Fruit fly (Drosophila melanogaster) whole organism, embryonic: ENCODE measurements around the gene ocn.
A peak's percentile ranks its signal among the peaks of the same experiment; 100 is the strongest.

ENCODE experiments used
- Atf6 ChIP-seq: fragments of 200-800 bp; sonication (Bioruptor generic); IDR thresholded peaks from 2 replicates; pipeline ENCODE4 v1.3.6; 2022; ENCODE audit warnings: missing biosample characterization, missing genetic modification characterization
- C15 ChIP-seq: fragments of 200-800 bp; sonication (Bioruptor generic); IDR thresholded peaks from 3 replicates; pipeline ENCODE4 v1.3.6; 2022; ENCODE audit warnings: missing biosample characterization, missing genetic modification characterization
- CG10274 ChIP-seq: fragments of 200-800 bp; sonication (Bioruptor generic); optimal IDR thresholded peaks from 3 replicates; lab custom pipeline; 2017; ENCODE audit warnings: missing biosample characterization, mild to moderate bottlenecking, missing genetic modification characterization
- CG12236 ChIP-seq: fragments of 200-800 bp; sonication (Bioruptor generic); optimal IDR thresholded peaks from 2 replicates; lab custom pipeline; 2016; ENCODE audit warnings: missing biosample characterization, missing genetic modification characterization
- CG12659 ChIP-seq: fragments of 200-800 bp; sonication (Bioruptor generic); optimal IDR thresholded peaks from 3 replicates; lab custom pipeline; 2017; ENCODE audit warnings: mild to moderate bottlenecking, missing biosample characterization, missing genetic modification reagents, missing genetic modification characterization
- CG12744 ChIP-seq: fragments of 200-800 bp; sonication (Bioruptor generic); optimal IDR thresholded peaks from 2 replicates; lab custom pipeline; 2016; ENCODE audit warnings: missing biosample characterization, missing genetic modification characterization
- CG13296 ChIP-seq: fragments of 200-800 bp; sonication (Bioruptor generic); optimal IDR thresholded peaks from 3 replicates; lab custom pipeline; 2018; ENCODE audit warnings: missing biosample characterization, mild to moderate bottlenecking, missing genetic modification characterization
- CG14050 ChIP-seq: fragments of 200-800 bp; sonication (Bioruptor generic); IDR thresholded peaks from 3 replicates; pipeline ENCODE4 v1.3.6; 2022; ENCODE audit warnings: missing biosample characterization, missing genetic modification characterization
- CG14860 ChIP-seq: fragments of 200-800 bp; sonication (Bioruptor generic); IDR thresholded peaks from 3 replicates; pipeline ENCODE4 v1.3.6; 2022; ENCODE audit warnings: missing biosample characterization, missing genetic modification characterization; ENCODE audit not compliant: partially characterized antibody
- CG18476 ChIP-seq: fragments of 200-800 bp; sonication (Bioruptor generic); optimal IDR thresholded peaks from 2 replicates; lab custom pipeline; 2016; ENCODE audit warnings: missing biosample characterization, mild to moderate bottlenecking, missing genetic modification characterization
- CG3065 ChIP-seq: fragments of 200-800 bp; sonication (Bioruptor generic); optimal IDR thresholded peaks from 2 replicates; lab custom pipeline; 2016; ENCODE audit warnings: missing biosample characterization, missing genetic modification characterization
- CG3726 ChIP-seq: fragments of 200-800 bp; sonication (Bioruptor generic); IDR thresholded peaks from 3 replicates; pipeline ENCODE4, ENCODE4 v1.3.6; 2022; ENCODE audit warnings: missing biosample characterization, missing genetic modification characterization
- CG42726 ChIP-seq: fragments of 200-800 bp; sonication (Bioruptor generic); IDR thresholded peaks from 2 replicates; pipeline ENCODE4 v1.3.6; 2022; ENCODE audit warnings: missing biosample characterization, missing genetic modification characterization; ENCODE audit not compliant: partially characterized antibody
- CG5953 ChIP-seq: fragments of 200-800 bp; sonication (Bioruptor generic); IDR thresholded peaks from 2 replicates; pipeline ENCODE4 v1.3.6; 2022; ENCODE audit warnings: missing biosample characterization, missing genetic modification characterization
- CG6689 ChIP-seq: fragments of 200-800 bp; sonication (Bioruptor generic); IDR thresholded peaks from 2 replicates; pipeline ENCODE4 v1.3.6; 2022; ENCODE audit warnings: missing biosample characterization, missing genetic modification characterization
- CG7839 ChIP-seq: fragments of 200-800 bp; sonication (Bioruptor generic); optimal IDR thresholded peaks from 3 replicates; lab custom pipeline; 2018; ENCODE audit warnings: missing biosample characterization, mild to moderate bottlenecking, missing genetic modification characterization, moderate library complexity
- CG8281 ChIP-seq: fragments of 200-800 bp; sonication (Bioruptor generic); optimal IDR thresholded peaks from 2 replicates; lab custom pipeline; 2018; ENCODE audit warnings: missing biosample characterization, mild to moderate bottlenecking, missing genetic modification characterization, moderate library complexity
- CG8944 ChIP-seq: fragments of 200-800 bp; sonication (Bioruptor generic); optimal IDR thresholded peaks from 3 replicates; lab custom pipeline; 2016; ENCODE audit warnings: missing biosample characterization, missing genetic modification characterization
- Chrac-16 ChIP-seq: fragments of 200-800 bp; sonication (Bioruptor generic); optimal IDR thresholded peaks from 3 replicates; lab custom pipeline; 2016; ENCODE audit warnings: missing biosample characterization, missing genetic modification characterization
- CkIIα-i1 ChIP-seq: fragments of 200-800 bp; sonication (Bioruptor generic); IDR thresholded peaks from 2 replicates; pipeline ENCODE4 v1.3.6; 2022; ENCODE audit warnings: missing biosample characterization, missing genetic modification characterization
- Dad ChIP-seq: fragments of 200-800 bp; sonication (Bioruptor generic); optimal IDR thresholded peaks from 3 replicates; lab custom pipeline; 2016; ENCODE audit warnings: missing biosample characterization, missing genetic modification characterization
- Dip2 ChIP-seq: fragments of 200-800 bp; sonication (Bioruptor generic); IDR thresholded peaks from 2 replicates; pipeline ENCODE4 v1.3.6; 2022; ENCODE audit warnings: missing biosample characterization, missing genetic modification characterization
- E2f1 ChIP-seq: fragments of 200-800 bp; sonication (Bioruptor generic); IDR thresholded peaks from 2 replicates; pipeline ENCODE4 v1.3.6; 2022; ENCODE audit warnings: missing biosample characterization, missing genetic modification characterization
- ERR ChIP-seq: fragments of 200-800 bp; sonication (Bioruptor generic); optimal IDR thresholded peaks from 2 replicates; lab custom pipeline; 2016; ENCODE audit warnings: missing biosample characterization, missing genetic modification characterization
- Ets97D ChIP-seq: fragments of 200-800 bp; sonication (Bioruptor generic); optimal IDR thresholded peaks from 3 replicates; lab custom pipeline; 2016; ENCODE audit warnings: missing biosample characterization, missing genetic modification characterization
- MBD-R2 ChIP-seq: fragments of 200-800 bp; sonication (Bioruptor generic); IDR thresholded peaks from 2 replicates; pipeline ENCODE4 v1.3.6; 2022; ENCODE audit warnings: missing biosample characterization, missing genetic modification characterization
- Mes4 ChIP-seq: fragments of 200-800 bp; sonication (Bioruptor generic); optimal IDR thresholded peaks from 2 replicates; lab custom pipeline; 2016; ENCODE audit warnings: missing biosample characterization, missing genetic modification characterization
- Neu2 ChIP-seq: fragments of 200-800 bp; sonication (Bioruptor generic); optimal IDR thresholded peaks from 3 replicates; lab custom pipeline; 2016; ENCODE audit warnings: missing biosample characterization, missing genetic modification characterization, borderline replicate concordance
- Optix ChIP-seq: fragments of 200-800 bp; sonication (Bioruptor generic); IDR thresholded peaks from 3 replicates; pipeline ENCODE4 v1.3.6; 2022; ENCODE audit warnings: missing biosample characterization, missing genetic modification characterization
- Poxn ChIP-seq: fragments of 200-800 bp; sonication (Bioruptor generic); IDR thresholded peaks from 2 replicates; pipeline ENCODE4 v1.3.6; 2022; ENCODE audit warnings: missing biosample characterization, missing genetic modification characterization
- Sox100B ChIP-seq: fragments of 200-800 bp; sonication (Bioruptor generic); optimal IDR thresholded peaks from 3 replicates; lab custom pipeline; 2018; ENCODE audit warnings: missing biosample characterization, mild to moderate bottlenecking, missing genetic modification characterization
- Ssrp ChIP-seq: fragments of 200-800 bp; sonication (Bioruptor generic); optimal IDR thresholded peaks from 2 replicates; lab custom pipeline; 2018; ENCODE audit warnings: missing biosample characterization, mild to moderate bottlenecking, missing genetic modification characterization, moderate library complexity
- Stat92E ChIP-seq, 3 experiments: fragments of >200 bp in 2 of 3; fragments of 200-800 bp in 1 of 3; sonication (Bioruptor generic) in 1 of 3; optimal IDR thresholded peaks; 2 replicates each; lab custom pipeline; 2017 to 2019; ENCODE audit warnings: missing biosample characterization in 3 of 3, missing genetic modification characterization in 3 of 3, mild to moderate bottlenecking in 1 of 3, moderate library complexity in 1 of 3
- al ChIP-seq: fragments of 200-800 bp; sonication (Bioruptor generic); IDR thresholded peaks from 2 replicates; pipeline ENCODE4 v1.3.6; 2022; ENCODE audit warnings: missing biosample characterization, missing genetic modification characterization
- cad ChIP-seq: fragments of >200 bp; optimal IDR thresholded peaks from 2 replicates; lab custom pipeline; 2017; ENCODE audit warnings: missing biosample characterization, missing genetic modification characterization
- caup ChIP-seq: fragments of 200-800 bp; sonication (Bioruptor generic); optimal IDR thresholded peaks from 3 replicates; lab custom pipeline; 2017; ENCODE audit warnings: missing biosample characterization, mild to moderate bottlenecking, missing genetic modification characterization, moderate library complexity; ENCODE audit not compliant: severe bottlenecking
- cg ChIP-seq: fragments of 200-800 bp; sonication (Bioruptor generic); optimal IDR thresholded peaks from 3 replicates; lab custom pipeline; 2019; ENCODE audit warnings: missing biosample characterization, mild to moderate bottlenecking, missing genetic modification characterization, moderate library complexity
- dan ChIP-seq: fragments of 200-800 bp; sonication (Bioruptor generic); IDR thresholded peaks from 2 replicates; pipeline ENCODE4 v1.3.6; 2022; ENCODE audit warnings: missing biosample characterization, missing genetic modification characterization
- en ChIP-seq: fragments of 200-800 bp; sonication (Bioruptor generic); optimal IDR thresholded peaks from 2 replicates; lab custom pipeline; 2016; ENCODE audit warnings: missing biosample characterization, missing genetic modification characterization
- exex ChIP-seq: fragments of 200-800 bp; sonication (Bioruptor generic); optimal IDR thresholded peaks from 4 replicates; lab custom pipeline; 2018; ENCODE audit warnings: missing biosample characterization, mild to moderate bottlenecking, missing genetic modification characterization, moderate library complexity
- fd96Cb ChIP-seq: fragments of 200-800 bp; sonication (Bioruptor generic); optimal IDR thresholded peaks from 2 replicates; lab custom pipeline; 2018; ENCODE audit warnings: missing biosample characterization, mild to moderate bottlenecking, missing genetic modification characterization, moderate library complexity
- knrl ChIP-seq: fragments of 200-800 bp; sonication (Bioruptor generic); IDR thresholded peaks from 3 replicates; pipeline ENCODE4 v1.3.6; 2022; ENCODE audit warnings: missing biosample characterization, missing genetic modification characterization; ENCODE audit not compliant: partially characterized antibody
- lov ChIP-seq, 2 experiments: fragments of 200-800 bp in 1 of 2; fragments of >200 bp in 1 of 2; sonication (Bioruptor generic) in 1 of 2; IDR thresholded peaks in 1 of 2; optimal IDR thresholded peaks in 1 of 2; 2 replicates in 1 of 2; 3 replicates in 1 of 2; pipeline versions ENCODE4 v1.3.6 to Lab custom; 2017 to 2022; ENCODE audit warnings: missing biosample characterization in 1 of 2, missing genetic modification characterization in 1 of 2
- nmo ChIP-seq: fragments of 200-800 bp; sonication (Bioruptor generic); optimal IDR thresholded peaks from 2 replicates; lab custom pipeline; 2018; ENCODE audit warnings: missing biosample characterization, mild to moderate bottlenecking, missing genetic modification characterization, moderate library complexity
- org-1 ChIP-seq: fragments of 200-800 bp; sonication (Bioruptor generic); optimal IDR thresholded peaks from 2 replicates; lab custom pipeline; 2017; ENCODE audit warnings: missing biosample characterization, missing genetic modification characterization
- pnt ChIP-seq: fragments of 200-800 bp; sonication (Bioruptor generic); optimal IDR thresholded peaks from 3 replicates; lab custom pipeline; 2016; ENCODE audit warnings: missing biosample characterization, missing genetic modification characterization
- ranshi ChIP-seq: fragments of 200-800 bp; sonication (Bioruptor generic); IDR thresholded peaks from 2 replicates; pipeline ENCODE4 v1.3.6; 2022; ENCODE audit warnings: missing biosample characterization, missing genetic modification characterization
- shn ChIP-seq: fragments of 200-800 bp; sonication (Bioruptor generic); optimal IDR thresholded peaks from 3 replicates; lab custom pipeline; 2016; ENCODE audit warnings: missing biosample characterization, missing genetic modification characterization
- wdn ChIP-seq: fragments of 200-800 bp; sonication (Bioruptor generic); IDR thresholded peaks from 2 replicates; pipeline ENCODE4 v1.3.6; 2022; ENCODE audit warnings: missing biosample characterization, missing genetic modification characterization

The ocn gene

DNA sequence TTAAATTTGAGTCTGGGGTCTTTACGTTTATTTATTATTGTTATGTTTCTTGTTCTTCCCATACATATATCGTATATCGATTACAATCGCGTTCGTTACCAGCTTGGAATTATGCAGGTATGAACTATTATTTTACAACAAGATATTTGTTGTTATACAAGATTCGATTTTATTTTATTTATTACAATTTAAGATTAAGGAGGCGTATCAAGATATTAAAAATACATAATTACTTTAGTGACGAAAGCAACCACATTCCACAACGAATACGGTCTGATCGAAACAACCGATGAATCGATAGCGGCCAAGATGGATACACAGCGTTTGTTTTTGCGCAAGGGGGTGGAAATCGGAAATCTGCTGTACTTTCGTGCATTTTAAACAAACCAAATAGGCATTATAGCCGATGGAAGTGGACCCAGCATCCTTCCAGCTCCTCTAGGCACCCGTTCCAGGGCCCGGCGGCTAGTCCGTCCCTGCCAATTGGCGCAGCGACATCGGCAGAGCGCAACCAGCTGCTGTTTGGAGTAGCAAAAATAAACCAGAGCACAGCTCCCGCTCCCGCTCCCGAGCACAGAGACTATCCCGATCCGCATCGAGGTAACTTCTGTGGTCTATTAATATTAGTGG lies 39.8 kb downstream of the ocn start, which contains the start of the genes CG15525 and CG11504 (continued):
- TF ChIP-seq CG42726 (GFP tag; lab: Robert Waterston, UW) (peak; percentile 41; the same call in 1 of the 2 replicates), CG3726 (GFP tag; lab: Robert Waterston, UW) (no peak), CG8944 (GFP tag; lab: Kevin White, UChicago) (peak; percentile 8), ERR (GFP tag; lab: Kevin White, UChicago) (peak; percentile 10), Ets97D (GFP tag; lab: Kevin White, UChicago) (peak; percentile 70), ranshi (GFP tag; lab: Robert Waterston, UW) (peak; percentile 58), Ssrp (tag; lab: Kevin White, UChicago) (peak; percentile 29), MBD-R2 (GFP tag; lab: Robert Waterston, UW) (peak; percentile 95), Dad (peak; percentile 5), Neu2 (no peak)
- TF ChIP-seq, all 482 proteins: peak for 215

DNA sequence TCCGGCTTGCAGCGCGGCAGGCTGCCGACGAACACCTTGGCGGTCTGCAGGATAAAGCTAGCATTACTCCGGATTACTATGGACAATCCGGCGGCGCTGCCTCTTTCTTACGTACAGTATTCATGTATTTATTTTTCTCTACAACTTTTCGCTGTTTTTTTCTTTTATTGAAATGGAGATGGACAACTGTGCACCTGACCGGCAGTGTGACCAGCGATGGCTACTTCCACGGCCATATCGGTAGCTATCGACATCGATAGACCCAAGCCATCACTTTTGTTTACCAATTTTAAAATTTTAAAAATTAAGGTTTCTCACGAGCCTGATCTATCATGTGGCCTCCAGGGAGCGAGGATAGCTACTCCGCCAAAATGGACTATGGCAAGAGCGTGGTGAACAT lies 42.5 kb downstream of the ocn start, which contains the start of the genes CG7903 and Sas-6:
TSS of gene CG7903 (minus strand) at position 197 of the 400 bp plus-strand sequence.
TSS of gene Sas-6 (plus strand) at position 323 of the 400 bp plus-strand sequence.
- no peak for TF ChIP-seq org-1 (GFP tag; lab: Kevin White, UChicago)
- TF ChIP-seq CG3065 (GFP tag; lab: Kevin White, UChicago), result no peak
- TF ChIP-seq pnt (GFP tag; lab: Kevin White, UChicago), result no peak
- TF ChIP-seq Mes4 (GFP tag; lab: Kevin White, UChicago), result no peak
- no peak for TF ChIP-seq Sox100B (GFP tag; lab: Kevin White, UChicago)
- no peak for TF ChIP-seq Dip2 (GFP tag; lab: Robert Waterston, UW)
- peak; percentile 61 for TF ChIP-seq CG14860 (GFP tag; lab: Robert Waterston, UW)
- no peak for TF ChIP-seq CG8281 (tag; lab: Kevin White, UChicago)
- no peak for TF ChIP-seq CG5953 (GFP tag; lab: Robert Waterston, UW)
- no peak for TF ChIP-seq dan
- TF ChIP-seq C15 (GFP tag; lab: Robert Waterston, UW), result no peak
- TF ChIP-seq shn (GFP tag; lab: Kevin White, UChicago), result no peak
- no peak for TF ChIP-seq Poxn (GFP tag; lab: Robert Waterston, UW)
- no peak for TF ChIP-seq caup (GFP tag; lab: Kevin White, UChicago)
- no peak for TF ChIP-seq CG13296 (GFP tag; lab: Kevin White, UChicago)
- TF ChIP-seq nmo (GFP tag; lab: Kevin White, UChicago), result peak; percentile 20
- no peak for TF ChIP-seq CG7839 (tag; lab: Kevin White, UChicago)
- no peak for TF ChIP-seq CG18476
- no peak for TF ChIP-seq cad
- TF ChIP-seq lov (optimal IDR thresholded peaks at IDR 0.05; lab: Kevin White, UChicago), result no peak
- no peak for TF ChIP-seq lov (GFP tag; IDR thresholded peaks at IDR 0.05; lab: Robert Waterston, UW)
- TF ChIP-seq wdn (GFP tag; lab: Robert Waterston, UW), result no peak
- TF ChIP-seq CkIIα-i1 (GFP tag; lab: Robert Waterston, UW), result no peak
- TF ChIP-seq al (GFP tag; lab: Robert Waterston, UW), result no peak
- no peak for TF ChIP-seq CG12744
- no peak for TF ChIP-seq CG12236
- TF ChIP-seq cg (GFP tag; lab: Kevin White, UChicago), result no peak
- TF ChIP-seq Stat92E (GFP tag; optimal IDR thresholded peaks at IDR 0.05; lab: Kevin White, UChicago), result no peak
- no peak for TF ChIP-seq CG14050
- TF ChIP-seq CG10274 (GFP tag; lab: Kevin White, UChicago), result no peak
- TF ChIP-seq Chrac-16 (GFP tag; lab: Kevin White, UChicago), result no peak
- TF ChIP-seq exex (tag; lab: Kevin White, UChicago), result no peak
- no peak for TF ChIP-seq en (GFP tag; lab: Kevin White, UChicago)
- TF ChIP-seq CG6689, result no peak
- peak; percentile 67 for TF ChIP-seq knrl (GFP tag; lab: Robert Waterston, UW)
- TF ChIP-seq Optix (GFP tag; lab: Robert Waterston, UW), result no peak
- TF ChIP-seq CG12659 (GFP tag; lab: Kevin White, UChicago), result no peak
- TF ChIP-seq Atf6 (GFP tag; lab: Robert Waterston, UW), result no peak
- no peak for TF ChIP-seq fd96Cb (tag; lab: Kevin White, UChicago)
- no peak for TF ChIP-seq E2f1 (GFP tag; lab: Robert Waterston, UW)
